Worm (Caenorhabditis elegans): ENCODE results near the gene Y59C2A.3.
A peak's percentile ranks its signal among the peaks of the same experiment; 100 is the strongest.

Gene Y59C2A.3

DNA sequence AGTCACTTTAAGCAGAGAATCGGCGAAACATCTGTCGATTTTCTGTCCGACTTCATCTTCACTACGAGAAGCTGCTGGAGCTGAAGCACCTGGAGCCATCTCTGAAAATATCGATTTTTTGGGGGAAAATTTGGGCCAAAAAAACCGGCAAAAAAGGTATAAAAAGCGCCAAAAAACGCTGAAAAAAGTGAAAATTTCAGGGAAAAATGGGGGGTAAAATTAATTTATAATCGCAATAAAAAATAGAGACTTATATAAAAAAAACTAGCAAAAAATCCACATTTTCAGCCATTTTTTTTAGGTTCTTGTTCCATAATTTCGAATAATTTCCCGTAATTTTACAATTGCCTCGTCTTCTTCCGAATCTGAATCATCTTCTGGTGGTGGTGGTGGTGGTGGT lies 5.9 kb upstream of the Y59C2A.3 start, which contains the start of gene F54A3.5:
Gene F54A3.5 (minus strand): TSS at position 101 of the 400 bp plus-strand sequence.
- TF ChIP-seq F49E8.2 (tag; optimal IDR thresholded peaks at IDR 0.05; ENCODE audit: insufficient read depth): no peak
- no peak for TF ChIP-seq nhr-27 (tag; optimal IDR thresholded peaks at IDR 0.05)
- TF ChIP-seq nhr-120 (GFP tag; IDR thresholded peaks at IDR 0.05): no peak
- no peak for TF ChIP-seq lag-1 (GFP tag; IDR thresholded peaks at IDR 0.05)
- TF ChIP-seq attf-6 (GFP tag; IDR thresholded peaks at IDR 0.05): no peak
- TF ChIP-seq ztf-6 (GFP tag; IDR thresholded peaks at IDR 0.05): no peak

DNA sequence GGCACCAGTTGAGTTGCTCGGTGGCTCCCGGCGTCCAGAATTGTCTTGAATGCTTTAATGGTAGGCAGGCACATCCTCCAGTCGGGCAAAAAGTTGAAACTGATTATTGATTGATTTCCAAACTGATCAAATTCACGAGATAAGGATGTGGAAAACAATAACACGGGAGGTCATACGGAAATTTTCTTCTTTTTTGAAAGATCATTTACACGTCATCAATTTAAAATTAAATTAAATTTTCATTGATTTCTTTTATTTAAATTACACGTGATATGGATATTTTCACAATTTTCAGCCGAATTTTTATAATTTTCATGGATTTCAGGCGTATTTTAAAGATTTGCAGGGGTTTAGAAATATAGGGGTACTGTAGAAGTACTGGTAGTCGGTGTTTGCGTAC lies 3.7 kb upstream of the Y59C2A.3 start, which contains the start of gene cbs-2:
Gene cbs-2 (minus strand): TSS at position 101 of the 400 bp plus-strand sequence.
- TF ChIP-seq ztf-22 (GFP tag; optimal IDR thresholded peaks at IDR 0.05): no peak
- no peak for TF ChIP-seq hlh-12 (tag; optimal IDR thresholded peaks at IDR 0.05)
- no peak for TF ChIP-seq rcor-1 (GFP tag; IDR thresholded peaks at IDR 0.05)
- TF ChIP-seq tlf-1 (GFP tag; optimal IDR thresholded peaks at IDR 0.05): no peak

DNA sequence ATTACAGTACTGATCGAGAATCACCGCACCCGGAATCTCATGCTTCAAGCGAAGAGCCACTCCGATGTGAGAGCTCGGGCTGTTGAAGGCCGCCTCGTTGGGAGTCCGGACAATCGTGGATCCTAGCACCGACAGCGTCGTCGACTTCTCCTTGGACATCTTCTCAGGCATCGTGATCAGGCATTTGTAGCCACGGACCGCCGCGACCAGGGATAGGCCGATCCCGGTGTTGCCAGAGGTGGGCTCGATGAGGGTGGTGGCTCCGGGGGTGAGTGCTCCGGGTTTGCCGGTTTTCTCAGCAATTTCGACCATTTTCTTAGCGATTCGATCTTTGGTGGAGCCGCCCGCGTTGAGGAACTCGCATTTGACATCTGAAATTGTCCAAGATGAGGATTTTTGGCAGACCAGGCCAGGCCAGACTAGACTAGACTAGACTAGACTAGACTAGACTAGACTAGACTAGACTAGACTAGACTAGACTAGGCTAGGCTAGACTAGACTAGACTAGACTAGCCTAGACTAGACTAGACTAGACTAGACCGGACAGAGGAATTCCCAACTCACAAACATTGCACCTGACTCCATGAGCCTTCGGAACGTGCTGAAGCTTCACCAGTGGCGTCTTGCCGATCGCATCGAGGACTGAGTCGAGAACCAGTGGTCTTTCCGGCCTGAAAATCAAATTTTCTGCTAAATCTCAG lies 1.6 kb upstream of the Y59C2A.3 start:
- TF ChIP-seq madf-10 (tag; optimal IDR thresholded peaks at IDR 0.05) (no peak), madf-8 (GFP tag; conservative IDR thresholded peaks at IDR 0.05) (no peak), K12H6.12 (tag; optimal IDR thresholded peaks at IDR 0.05) (no peak), zfh-2 (GFP tag; conservative IDR thresholded peaks at IDR 0.05) (peak; percentile 43; the same call in 1 of the 2 replicates), him-1 (tag; optimal IDR thresholded peaks at IDR 0.05) (no peak), aptf-3 (GFP tag; IDR thresholded peaks at IDR 0.05) (no peak), Y79H2A.3 (GFP tag; conservative IDR thresholded peaks at IDR 0.05) (no peak), F33H1.4 (GFP tag; IDR thresholded peaks at IDR 0.05) (no peak), madf-3 (GFP tag; IDR thresholded peaks at IDR 0.05) (0 out of 2 replicates have a peak, but pooled peaks have one; percentile 4), egrh-3 (GFP tag; IDR thresholded peaks at IDR 0.05) (peak; percentile 64; the same call in 1 of the 2 replicates)

DNA sequence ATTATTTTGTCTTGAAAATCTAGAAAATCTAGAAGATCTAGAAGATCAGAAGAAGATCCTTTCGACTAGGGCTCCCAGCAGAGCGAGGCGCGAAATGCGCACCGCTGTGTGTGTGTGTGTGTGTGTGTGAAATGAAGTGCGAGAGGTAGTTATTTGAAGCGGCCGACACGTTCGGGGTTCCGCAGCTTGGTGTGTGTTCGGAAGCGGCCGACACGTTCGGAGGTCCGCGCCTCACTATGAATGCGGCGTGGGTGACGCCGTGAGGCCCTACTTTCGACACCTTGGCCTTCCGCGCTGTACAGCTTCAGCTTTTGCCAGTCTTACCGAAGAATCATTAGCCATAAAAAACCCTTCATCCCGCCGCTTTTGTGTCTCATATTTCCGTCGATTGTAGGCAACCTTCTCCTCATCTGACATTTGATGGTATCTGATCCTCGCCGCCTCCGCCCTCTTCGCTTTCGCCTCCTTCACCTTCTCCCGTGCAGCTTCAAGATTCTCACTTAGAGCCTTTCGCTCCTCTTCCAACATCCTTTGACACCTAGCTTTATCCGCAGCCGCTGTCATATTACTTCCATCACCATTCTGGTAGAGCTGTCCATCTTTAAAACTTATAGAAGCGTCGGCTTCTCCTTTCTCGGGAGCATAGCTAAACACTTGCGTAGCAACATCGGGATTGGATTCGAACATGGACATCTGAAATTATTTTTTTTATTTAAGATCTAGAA lies 2.6 kb downstream of the Y59C2A.3 start:
- TF ChIP-seq zfh-2 (GFP tag; conservative IDR thresholded peaks at IDR 0.05): 0 out of 2 replicates have a peak, but pooled peaks have one; percentile 17
- TF ChIP-seq hmg-1.2 (GFP tag; IDR thresholded peaks at IDR 0.05): peak; percentile 32; the same call in 1 of the 2 replicates
- no peak for TF ChIP-seq aptf-2 (GFP tag; conservative IDR thresholded peaks at IDR 0.05)
- TF ChIP-seq snpc-4 (GFP tag; optimal IDR thresholded peaks at IDR 0.05): no peak
- peak in 1 of 4 experiments; percentile 53 for TF ChIP-seq snpc-4 (tag; optimal IDR thresholded peaks at IDR 0.05)
- TF ChIP-seq nhr-27 (tag; optimal IDR thresholded peaks at IDR 0.05): no peak
- TF ChIP-seq mcd-1 (GFP tag; IDR thresholded peaks at IDR 0.05): peak; percentile 25; the same call in 1 of the 2 replicates

ce11 chrII:2215512-2215911 lies 4.2 kb downstream of the Y59C2A.3 start:
- no peak for TF ChIP-seq Y53F4B.3 (GFP tag; IDR thresholded peaks at IDR 0.05)
- peak; percentile 71 for TF ChIP-seq zfh-2 (GFP tag; conservative IDR thresholded peaks at IDR 0.05)

DNA sequence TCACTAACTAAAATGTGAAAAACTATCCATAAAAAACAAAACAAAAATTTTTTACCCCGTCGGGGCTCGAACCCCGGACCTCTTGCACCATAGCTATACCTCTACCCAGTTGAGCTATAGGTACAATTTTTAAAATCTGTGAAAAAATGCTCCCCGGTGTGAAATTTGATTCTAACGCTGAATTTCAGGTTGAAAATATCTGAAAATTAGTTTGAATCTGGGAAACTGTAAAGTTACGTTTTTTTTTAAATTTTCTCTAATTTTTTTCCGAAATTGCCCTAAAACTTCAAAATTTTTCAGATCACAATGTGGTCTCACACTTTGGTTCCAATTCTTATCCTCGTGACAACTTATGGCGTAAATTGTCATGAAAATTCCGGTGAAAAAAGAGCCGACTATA lies 11.9 kb downstream of the Y59C2A.3 start, which contains the start of gene Y59C2A.1:
Gene Y59C2A.1 (plus strand): TSS at position 301 of the 400 bp plus-strand sequence.
- no peak for TF ChIP-seq rpc-1 (optimal IDR thresholded peaks at IDR 0.05)
- TF ChIP-seq rpc-1 (tag; optimal IDR thresholded peaks at IDR 0.05): peak; percentile 23
- no peak for TF ChIP-seq atf-7 (tag; optimal IDR thresholded peaks at IDR 0.05)
- no peak for TF ChIP-seq B0019.2 (GFP tag; conservative IDR thresholded peaks at IDR 0.05)

Measured in whole organism, young adult.